Fruit fly (Drosophila melanogaster) whole organism, pupa: ENCODE measurements around the gene Nadsyn.

ENCODE experiments used
- CG10348 ChIP-seq: fragments of 200-800 bp; sonication (Bioruptor generic); IDR thresholded peaks from 2 replicates; pipeline ENCODE4 v1.3.6; 2022; ENCODE audit warnings: missing biosample characterization, missing genetic modification characterization
- CG13204 ChIP-seq: fragments of 200-800 bp; sonication (Bioruptor generic); optimal IDR thresholded peaks from 2 replicates; lab custom pipeline; 2018; ENCODE audit warnings: missing biosample characterization, mild to moderate bottlenecking, missing genetic modification characterization, moderate library complexity
- CG17806 ChIP-seq: fragments of 200-800 bp; sonication (Bioruptor generic); optimal IDR thresholded peaks from 2 replicates; lab custom pipeline; 2018; ENCODE audit warnings: missing biosample characterization, mild to moderate bottlenecking, missing genetic modification characterization, moderate library complexity
- CG34367 ChIP-seq: fragments of 200-800 bp; sonication (Bioruptor generic); optimal IDR thresholded peaks from 2 replicates; lab custom pipeline; 2018; ENCODE audit warnings: missing biosample characterization, mild to moderate bottlenecking, missing genetic modification characterization
- CG8159 ChIP-seq: fragments of 200-800 bp; sonication (Bioruptor generic); optimal IDR thresholded peaks from 3 replicates; lab custom pipeline; 2018; ENCODE audit warnings: missing biosample characterization, mild to moderate bottlenecking, missing genetic modification characterization, moderate library complexity
- CG8301 ChIP-seq: fragments of 200-800 bp; sonication (Bioruptor generic); optimal IDR thresholded peaks from 2 replicates; lab custom pipeline; 2018; ENCODE audit warnings: missing biosample characterization, mild to moderate bottlenecking, missing genetic modification characterization
- CG9948 ChIP-seq: fragments of 200-800 bp; sonication (Bioruptor generic); optimal IDR thresholded peaks from 2 replicates; lab custom pipeline; 2018; ENCODE audit warnings: missing biosample characterization, mild to moderate bottlenecking, missing genetic modification characterization, moderate library complexity
- Snoo ChIP-seq: fragments of 200-800 bp; sonication (Bioruptor generic); optimal IDR thresholded peaks from 3 replicates; lab custom pipeline; 2017; ENCODE audit warnings: missing biosample characterization, mild to moderate bottlenecking, missing genetic modification characterization, inconsistent platforms
- fd96Ca ChIP-seq: fragments of 200-800 bp; sonication (Bioruptor generic); IDR thresholded peaks from 3 replicates; pipeline ENCODE4 v1.3.6; 2022; ENCODE audit warnings: missing biosample characterization, missing genetic modification characterization
- rn ChIP-seq: fragments of 200-800 bp; sonication (Bioruptor generic); IDR thresholded peaks from 2 replicates; pipeline ENCODE4 v1.3.6; 2022; ENCODE audit warnings: missing biosample characterization, missing genetic modification characterization

- no peak for TF ChIP-seq CG10348 (GFP tag; lab: Robert Waterston, UW)
- no peak for TF ChIP-seq CG9948 (tag; lab: Kevin White, UChicago)
- TF ChIP-seq CG8301 (tag; lab: Kevin White, UChicago): no peak
- no peak; the same call in 2 of the 3 replicates for TF ChIP-seq fd96Ca (GFP tag; lab: Robert Waterston, UW)
- no peak for TF ChIP-seq CG34367 (tag; lab: Kevin White, UChicago)
- no peak for TF ChIP-seq CG13204
- no peak for TF ChIP-seq CG17806 (tag; lab: Kevin White, UChicago)
- TF ChIP-seq CG8159 (tag; lab: Kevin White, UChicago): no peak
- no peak for TF ChIP-seq rn (GFP tag; lab: Robert Waterston, UW)
- TF ChIP-seq Snoo (tag; lab: Kevin White, UChicago): no peak
Observed at dm6 chrX:13747052-13747451, 29.0 kb upstream of the Nadsyn start.
